Worm (Caenorhabditis elegans): ENCODE data around the gene clec-228.

- TF ChIP-seq lsl-1 (GFP tag; optimal IDR thresholded peaks at IDR 0.05) (no peak), him-1 (tag; optimal IDR thresholded peaks at IDR 0.05) (no peak), ztf-3 (GFP tag; optimal IDR thresholded peaks at IDR 0.05) (no peak)
Observed at ce11 chrV:15384733-15385132, 45.5 kb upstream of the clec-228 start, which contains the start of gene str-102.
